Worm (Caenorhabditis elegans) whole organism, late embryonic: ENCODE measurements around the gene prp-8.

Source experiments
- C08G9.2 ChIP-seq: sonication (generic microtip); optimal IDR thresholded peaks from 2 replicates; lab custom pipeline; 2016; ENCODE audit warnings: mild to moderate bottlenecking, missing genetic modification characterization, moderate library complexity, missing compliant biosample characterization
- C38D4.7 ChIP-seq: fragments of 200-800 bp; sonication (Bioruptor generic); optimal IDR thresholded peaks from 2 replicates; lab custom pipeline; 2018; ENCODE audit warnings: mild to moderate bottlenecking, missing genetic modification characterization, moderate library complexity, missing compliant biosample characterization
- F13H6.1 ChIP-seq: sonication (generic microtip); optimal IDR thresholded peaks from 2 replicates; lab custom pipeline; 2016; ENCODE audit warnings: missing genetic modification characterization, missing compliant biosample characterization
- ahr-1 ChIP-seq: sonication (generic microtip); optimal IDR thresholded peaks from 2 replicates; lab custom pipeline; 2016; ENCODE audit warnings: missing genetic modification characterization, missing compliant biosample characterization
- ama-1 ChIP-seq: fragments of 150-350 bp; optimal IDR thresholded peaks from 2 replicates; lab custom pipeline; 2014
- ceh-14 ChIP-seq: sonication (generic microtip); optimal IDR thresholded peaks from 2 replicates; lab custom pipeline; 2016; ENCODE audit warnings: missing genotype, missing genetic modification characterization, missing compliant biosample characterization
- ceh-2 ChIP-seq: sonication (generic microtip); optimal IDR thresholded peaks from 2 replicates; lab custom pipeline; 2016; ENCODE audit warnings: missing genotype, missing genetic modification characterization, missing compliant biosample characterization
- ceh-22 ChIP-seq: sonication (generic microtip); optimal IDR thresholded peaks from 2 replicates; lab custom pipeline; 2017; ENCODE audit warnings: missing biosample characterization, missing genetic modification characterization
- ceh-24 ChIP-seq: sonication (generic microtip); optimal IDR thresholded peaks from 2 replicates; lab custom pipeline; 2016; ENCODE audit warnings: mild to moderate bottlenecking, missing genetic modification characterization, missing compliant biosample characterization
- ceh-30 ChIP-seq: fragments of 150-350 bp; optimal IDR thresholded peaks from 2 replicates; lab custom pipeline; 2014; ENCODE audit warnings: missing biosample characterization, missing genetic modification characterization
- ceh-31 ChIP-seq: sonication (generic microtip); optimal IDR thresholded peaks from 2 replicates; lab custom pipeline; 2016; ENCODE audit warnings: missing genetic modification characterization, missing compliant biosample characterization
- ceh-34 ChIP-seq: sonication (generic microtip); optimal IDR thresholded peaks from 2 replicates; lab custom pipeline; 2016; ENCODE audit warnings: mild to moderate bottlenecking, missing genetic modification characterization, missing compliant biosample characterization
- ceh-45 ChIP-seq: fragments of 200-800 bp; sonication (Bioruptor generic); IDR thresholded peaks from 2 replicates; pipeline ENCODE4 v1.3.6; 2022; ENCODE audit warnings: missing genetic modification reagents, missing genetic modification characterization, missing compliant biosample characterization
- ceh-48 ChIP-seq: sonication (generic microtip); optimal IDR thresholded peaks from 2 replicates; lab custom pipeline; 2016; ENCODE audit warnings: missing genetic modification characterization, inconsistent platforms, missing compliant biosample characterization
- elt-4 ChIP-seq: sonication (generic microtip); optimal IDR thresholded peaks from 2 replicates; lab custom pipeline; 2016; ENCODE audit warnings: missing genetic modification characterization, missing compliant biosample characterization
- eyg-1 ChIP-seq: sonication (generic microtip); optimal IDR thresholded peaks from 2 replicates; lab custom pipeline; 2016; ENCODE audit warnings: missing genotype, missing genetic modification characterization, missing compliant biosample characterization
- gmeb-2 ChIP-seq: sonication (generic microtip); optimal IDR thresholded peaks from 2 replicates; lab custom pipeline; 2016; ENCODE audit warnings: missing genetic modification characterization, inconsistent platforms, missing compliant biosample characterization
- hlh-13 ChIP-seq: fragments of 200-800 bp; sonication (Bioruptor generic); optimal IDR thresholded peaks from 2 replicates; lab custom pipeline; 2018; ENCODE audit warnings: mild to moderate bottlenecking, missing genetic modification characterization, missing compliant biosample characterization
- hlh-30 ChIP-seq: sonication (generic microtip); optimal IDR thresholded peaks from 2 replicates; lab custom pipeline; 2017; ENCODE audit warnings: antibody characterized with exemption, missing genetic modification characterization, missing compliant biosample characterization; ENCODE audit not compliant: insufficient read depth
- hlh-8 ChIP-seq: sonication (generic microtip); optimal IDR thresholded peaks from 2 replicates; lab custom pipeline; 2016; ENCODE audit warnings: missing genotype, missing genetic modification characterization, missing compliant biosample characterization
- lin-11 ChIP-seq: fragments of 200-800 bp; sonication (Bioruptor generic); optimal IDR thresholded peaks from 2 replicates; lab custom pipeline; 2018; ENCODE audit warnings: mild to moderate bottlenecking, missing genetic modification characterization, missing compliant biosample characterization
- madf-2 ChIP-seq: sonication (generic microtip); optimal IDR thresholded peaks from 2 replicates; lab custom pipeline; 2017; ENCODE audit warnings: missing genetic modification characterization, missing compliant biosample characterization
- mec-3 ChIP-seq: sonication (generic microtip); optimal IDR thresholded peaks from 2 replicates; lab custom pipeline; 2016; ENCODE audit warnings: borderline replicate concordance, missing genetic modification characterization, missing compliant biosample characterization
- nfya-1 ChIP-seq: sonication (generic microtip); optimal IDR thresholded peaks from 2 replicates; lab custom pipeline; 2017; ENCODE audit warnings: missing genetic modification characterization, mild to moderate bottlenecking, missing compliant biosample characterization, antibody characterized with exemption, moderate library complexity
- odd-2 ChIP-seq: sonication (generic microtip); optimal IDR thresholded peaks from 2 replicates; lab custom pipeline; 2017; ENCODE audit warnings: antibody characterized with exemption, mild to moderate bottlenecking, missing genetic modification characterization, missing compliant biosample characterization
- pha-2 ChIP-seq: sonication (generic microtip); optimal IDR thresholded peaks from 2 replicates; lab custom pipeline; 2017; ENCODE audit warnings: mild to moderate bottlenecking, missing genetic modification characterization, missing compliant biosample characterization
- pros-1 ChIP-seq: fragments of 150-350 bp; optimal IDR thresholded peaks from 2 replicates; lab custom pipeline; 2014; ENCODE audit warnings: missing biosample characterization, missing genetic modification reagents, missing genetic modification characterization
- ref-2 ChIP-seq: sonication (generic microtip); optimal IDR thresholded peaks from 2 replicates; lab custom pipeline; 2016; ENCODE audit warnings: missing genetic modification characterization, missing compliant biosample characterization
- rnt-1 ChIP-seq: sonication (generic microtip); optimal IDR thresholded peaks from 2 replicates; lab custom pipeline; 2016; ENCODE audit warnings: missing genetic modification characterization, missing compliant biosample characterization
- sdc-2 ChIP-seq: sonication (generic microtip); optimal IDR thresholded peaks from 2 replicates; lab custom pipeline; 2016; ENCODE audit warnings: missing genotype, missing genetic modification characterization, missing compliant biosample characterization
- syd-9 ChIP-seq: sonication (generic microtip); optimal IDR thresholded peaks from 2 replicates; lab custom pipeline; 2016; ENCODE audit warnings: mild to moderate bottlenecking, missing genetic modification characterization, moderate library complexity, missing compliant biosample characterization
- tbx-7 ChIP-seq: sonication (generic microtip); optimal IDR thresholded peaks from 2 replicates; lab custom pipeline; 2016; ENCODE audit warnings: missing genotype, missing genetic modification characterization, missing compliant biosample characterization
- ttx-3 ChIP-seq: sonication (generic microtip); optimal IDR thresholded peaks from 2 replicates; lab custom pipeline; 2016; ENCODE audit warnings: missing genetic modification reagents, missing genetic modification characterization, missing compliant biosample characterization
- unc-42 ChIP-seq: sonication (generic microtip); optimal IDR thresholded peaks from 2 replicates; lab custom pipeline; 2016; ENCODE audit warnings: missing genotype, missing genetic modification characterization, missing compliant biosample characterization
- unc-86 ChIP-seq: sonication (generic microtip); optimal IDR thresholded peaks from 2 replicates; lab custom pipeline; 2016; ENCODE audit warnings: missing genetic modification characterization, missing compliant biosample characterization
- zip-5 ChIP-seq: sonication (generic microtip); optimal IDR thresholded peaks from 2 replicates; lab custom pipeline; 2016; ENCODE audit warnings: missing genetic modification characterization, missing compliant biosample characterization
- ztf-16 ChIP-seq: sonication (generic microtip); optimal IDR thresholded peaks from 2 replicates; lab custom pipeline; 2017; ENCODE audit warnings: missing genetic modification characterization, missing compliant biosample characterization

Gene prp-8

ce11 chrIII:8185130-8185529, 21.0 kb downstream of the prp-8 start:
- TF ChIP-seq lin-11 (tag; lab: Kevin White, UChicago): no peak
- TF ChIP-seq ttx-3 (tag; lab: Kevin White, UChicago): no peak
- no peak for TF ChIP-seq pha-2 (tag; lab: Kevin White, UChicago)
- TF ChIP-seq ama-1 (lab: Kevin White, UChicago): no peak
- no peak for TF ChIP-seq hlh-8 (tag; lab: Kevin White, UChicago)

ce11 chrIII:8190505-8190904, 26.3 kb downstream of the prp-8 start, which contains the start of gene C50C3.19:
TSS of gene C50C3.19 (plus strand) at chrIII:8190805.
- TF ChIP-seq eyg-1 (tag; lab: Kevin White, UChicago) (no peak), ceh-45 (GFP tag; lab: Robert Waterston, UW) (no peak), tbx-7 (tag; lab: Kevin White, UChicago) (no peak), sdc-2 (tag; lab: Kevin White, UChicago) (no peak), unc-86 (tag; lab: Kevin White, UChicago) (no peak), ceh-2 (tag; lab: Kevin White, UChicago) (no peak), unc-42 (no peak), ahr-1 (no peak), ceh-24 (tag; lab: Kevin White, UChicago) (no peak), odd-2 (tag; lab: Kevin White, UChicago) (no peak), ref-2 (tag; lab: Kevin White, UChicago) (no peak), ztf-16 (no peak), nfya-1 (tag; lab: Kevin White, UChicago) (no peak), ceh-48 (no peak), syd-9 (no peak), ceh-14 (tag; lab: Kevin White, UChicago) (no peak), madf-2 (tag; lab: Kevin White, UChicago) (no peak)

ce11 chrIII:8191695-8192094, 27.5 kb downstream of the prp-8 start, which contains the start of gene C50C3.1:
TSS of gene C50C3.1 (plus strand) at chrIII:8191995.
- TF ChIP-seq gmeb-2: no peak
- TF ChIP-seq ceh-24 (tag; lab: Kevin White, UChicago): no peak
- no peak for TF ChIP-seq unc-42
- no peak for TF ChIP-seq ref-2 (tag; lab: Kevin White, UChicago)
- no peak for TF ChIP-seq elt-4 (tag; lab: Kevin White, UChicago)

ce11 chrIII:8199060-8199459, 34.9 kb downstream of the prp-8 start:
- TF ChIP-seq lin-11 (tag; lab: Kevin White, UChicago) (no peak), mec-3 (tag; lab: Kevin White, UChicago) (no peak), C38D4.7 (GFP tag; lab: Kevin White, UChicago) (no peak), ceh-31 (no peak), C08G9.2 (tag; lab: Kevin White, UChicago) (no peak), hlh-13 (GFP tag; lab: Kevin White, UChicago) (no peak), ceh-14 (tag; lab: Kevin White, UChicago) (no peak), rnt-1 (tag; lab: Kevin White, UChicago) (no peak), zip-5 (tag; lab: Kevin White, UChicago) (no peak), ztf-16 (no peak), F13H6.1 (tag; lab: Kevin White, UChicago) (no peak), pros-1 (tag; lab: Kevin White, UChicago) (no peak), ceh-22 (tag; lab: Kevin White, UChicago) (no peak), hlh-30 (tag; lab: Kevin White, UChicago) (no peak), ceh-34 (tag; lab: Kevin White, UChicago) (no peak), nfya-1 (tag; lab: Kevin White, UChicago) (no peak), ahr-1 (no peak), sdc-2 (tag; lab: Kevin White, UChicago) (no peak), ceh-30 (tag; lab: Kevin White, UChicago) (no peak)
- TF ChIP-seq, all 69 proteins: peak for 0
